Worm (Caenorhabditis elegans) whole organism, late embryonic: Measurements from ENCODE around the gene asp-14.

Experiments used
- ama-1 ChIP-seq: fragments of 150-350 bp; optimal IDR thresholded peaks from 2 replicates; lab custom pipeline; 2014
- ceh-2 ChIP-seq: sonication (generic microtip); optimal IDR thresholded peaks from 2 replicates; lab custom pipeline; 2016; ENCODE audit warnings: missing genotype, missing genetic modification characterization, missing compliant biosample characterization
- ceh-48 ChIP-seq: sonication (generic microtip); optimal IDR thresholded peaks from 2 replicates; lab custom pipeline; 2016; ENCODE audit warnings: missing genetic modification characterization, inconsistent platforms, missing compliant biosample characterization
- dmd-4 ChIP-seq: sonication (generic microtip); optimal IDR thresholded peaks from 2 replicates; lab custom pipeline; 2016; ENCODE audit warnings: borderline replicate concordance, missing genetic modification characterization, missing compliant biosample characterization
- elt-2 ChIP-seq: sonication (generic microtip); optimal IDR thresholded peaks from 2 replicates; lab custom pipeline; 2016; ENCODE audit warnings: missing genetic modification reagents, missing genetic modification characterization, missing compliant biosample characterization
- eyg-1 ChIP-seq: sonication (generic microtip); optimal IDR thresholded peaks from 2 replicates; lab custom pipeline; 2016; ENCODE audit warnings: missing genotype, missing genetic modification characterization, missing compliant biosample characterization
- fkh-10 ChIP-seq: fragments of 150-350 bp; optimal IDR thresholded peaks from 2 replicates; lab custom pipeline; 2014; ENCODE audit warnings: missing biosample characterization, missing genetic modification reagents, missing genetic modification characterization
- hlh-8 ChIP-seq: sonication (generic microtip); optimal IDR thresholded peaks from 2 replicates; lab custom pipeline; 2016; ENCODE audit warnings: missing genotype, missing genetic modification characterization, missing compliant biosample characterization
- sox-4 ChIP-seq: sonication (generic microtip); optimal IDR thresholded peaks from 2 replicates; lab custom pipeline; 2017; ENCODE audit warnings: mild to moderate bottlenecking, missing genetic modification characterization, inconsistent platforms, missing compliant biosample characterization

- TF ChIP-seq ceh-2 (tag; lab: Kevin White, UChicago) (no peak), dmd-4 (no peak), fkh-10 (no peak), sox-4 (no peak), elt-2 (no peak), ama-1 (lab: Kevin White, UChicago) (no peak), hlh-8 (no peak), ceh-48 (no peak), eyg-1 (no peak)
These were observed 21.0 kb upstream of the asp-14 start, which contains the start of gene C15B12.3 for ce11 chrX:6467462-6467861.
